Worm (Caenorhabditis elegans): ENCODE data around the gene col-115.

Gene col-115

DNA sequence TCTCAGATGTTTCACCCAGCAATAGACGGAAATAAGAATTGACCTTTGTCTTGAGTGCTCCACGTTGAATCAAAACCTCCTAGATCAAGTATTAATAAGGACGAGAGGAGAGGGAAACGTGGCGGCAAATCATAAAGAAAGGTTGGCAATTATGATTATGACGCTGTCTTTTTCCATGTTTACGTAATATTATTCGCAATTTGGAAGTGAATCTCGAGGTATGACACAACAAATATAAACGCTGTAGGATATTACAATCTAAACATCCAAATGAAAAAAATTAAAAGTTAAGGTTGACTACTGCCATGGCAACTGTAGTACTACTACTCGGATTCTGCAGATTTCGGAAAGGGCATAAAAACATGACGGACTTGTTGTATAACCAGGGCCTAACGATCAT lies 17.7 kb downstream of the col-115 start:
- TF ChIP-seq npax-4 (tag; optimal IDR thresholded peaks at IDR 0.05) (no peak), ceh-6 (GFP tag; optimal IDR thresholded peaks at IDR 0.05) (no peak), odd-2 (tag; optimal IDR thresholded peaks at IDR 0.05) (no peak), ceh-45 (GFP tag; IDR thresholded peaks at IDR 0.05) (no peak), ceh-22 (tag; optimal IDR thresholded peaks at IDR 0.05) (no peak), pros-1 (tag; optimal IDR thresholded peaks at IDR 0.05) (no peak), ceh-34 (tag; optimal IDR thresholded peaks at IDR 0.05) (no peak), rnt-1 (tag; optimal IDR thresholded peaks at IDR 0.05) (no peak), unc-86 (tag; optimal IDR thresholded peaks at IDR 0.05) (no peak), unc-55 (GFP tag; optimal IDR thresholded peaks at IDR 0.05) (no peak), pha-4 (tag; optimal IDR thresholded peaks at IDR 0.05) (no peak), che-1 (tag; optimal IDR thresholded peaks at IDR 0.05) (no peak), gmeb-2 (tag; optimal IDR thresholded peaks at IDR 0.05) (no peak), pag-3 (tag; optimal IDR thresholded peaks at IDR 0.05; ENCODE audit: borderline replicate concordance) (no peak), fkh-6 (tag; optimal IDR thresholded peaks at IDR 0.05) (no peak), hlh-6 (tag; optimal IDR thresholded peaks at IDR 0.05) (no peak), ceh-24 (tag; optimal IDR thresholded peaks at IDR 0.05) (no peak), mec-3 (tag; optimal IDR thresholded peaks at IDR 0.05; ENCODE audit: borderline replicate concordance) (no peak)

DNA sequence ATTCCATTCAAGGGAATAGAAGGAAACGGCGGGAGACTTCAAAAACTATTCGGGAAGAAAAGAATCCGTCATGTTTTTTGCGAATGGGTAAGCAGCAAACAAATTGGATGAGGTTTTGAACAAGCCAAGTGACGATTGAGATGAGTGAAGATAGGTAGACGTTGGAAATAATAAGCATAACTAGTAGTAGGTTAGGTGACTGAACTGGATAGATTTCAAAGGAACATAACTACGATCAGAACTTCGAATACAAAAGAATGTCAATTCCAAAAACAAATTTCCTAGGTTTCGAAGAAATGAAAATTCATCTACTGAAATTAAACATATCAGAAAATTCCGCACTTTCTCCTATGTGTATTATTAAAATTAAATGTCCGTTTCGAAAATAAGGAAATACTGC lies 19.1 kb downstream of the col-115 start:
- TF ChIP-seq ref-2 (tag; optimal IDR thresholded peaks at IDR 0.05) (no peak), unc-3 (GFP tag; conservative IDR thresholded peaks at IDR 0.05) (no peak), unc-3 (tag; optimal IDR thresholded peaks at IDR 0.05) (no peak), unc-86 (tag; optimal IDR thresholded peaks at IDR 0.05) (no peak), K02D7.2 (tag; optimal IDR thresholded peaks at IDR 0.05) (no peak), ceh-9 (tag; optimal IDR thresholded peaks at IDR 0.05) (no peak), lin-11 (tag; optimal IDR thresholded peaks at IDR 0.05) (no peak), hlh-30 (tag; optimal IDR thresholded peaks at IDR 0.05; ENCODE audit: insufficient read depth) (no peak), hlh-15 (tag; optimal IDR thresholded peaks at IDR 0.05) (no peak), ceh-22 (tag; optimal IDR thresholded peaks at IDR 0.05) (no peak), K09A11.1 (tag; optimal IDR thresholded peaks at IDR 0.05; ENCODE audit: insufficient read depth) (no peak), Y22D7AL.16 (tag; optimal IDR thresholded peaks at IDR 0.05) (no peak), gmeb-2 (tag; optimal IDR thresholded peaks at IDR 0.05) (no peak), hlh-6 (tag; optimal IDR thresholded peaks at IDR 0.05) (no peak), pqm-1 (tag; optimal IDR thresholded peaks at IDR 0.05) (no peak)

DNA sequence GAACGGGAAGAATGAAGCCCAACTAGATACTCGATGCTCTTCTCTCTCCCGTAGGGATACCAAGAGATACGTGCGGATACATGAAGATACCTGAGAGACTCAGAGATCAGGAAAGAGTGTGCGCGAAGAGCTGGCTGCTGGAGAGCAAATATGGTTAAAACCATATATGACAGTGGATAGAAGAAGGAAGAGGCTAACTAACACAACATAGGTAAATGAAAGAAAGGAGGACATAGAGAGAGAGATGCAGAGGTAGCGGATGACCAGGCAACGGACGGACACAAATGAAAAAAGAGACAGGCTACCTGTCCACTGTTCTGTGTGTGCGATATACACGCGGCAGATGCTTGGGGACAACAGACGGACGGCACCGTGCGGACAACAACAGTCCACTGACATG lies 19.7 kb downstream of the col-115 start:
- no peak for TF ChIP-seq pat-9 (tag; optimal IDR thresholded peaks at IDR 0.05)
- TF ChIP-seq fkh-10 (GFP tag; optimal IDR thresholded peaks at IDR 0.05), result no peak
- no peak for TF ChIP-seq gmeb-2 (tag; optimal IDR thresholded peaks at IDR 0.05)
- peak; percentile 62 for TF ChIP-seq ceh-34 (tag; optimal IDR thresholded peaks at IDR 0.05)
- no peak for TF ChIP-seq hlh-6 (tag; optimal IDR thresholded peaks at IDR 0.05)
- peak; percentile 23 for TF ChIP-seq ceh-31 (tag; optimal IDR thresholded peaks at IDR 0.05)
- TF ChIP-seq nfya-1 (tag; optimal IDR thresholded peaks at IDR 0.05), result peak; percentile 20

DNA sequence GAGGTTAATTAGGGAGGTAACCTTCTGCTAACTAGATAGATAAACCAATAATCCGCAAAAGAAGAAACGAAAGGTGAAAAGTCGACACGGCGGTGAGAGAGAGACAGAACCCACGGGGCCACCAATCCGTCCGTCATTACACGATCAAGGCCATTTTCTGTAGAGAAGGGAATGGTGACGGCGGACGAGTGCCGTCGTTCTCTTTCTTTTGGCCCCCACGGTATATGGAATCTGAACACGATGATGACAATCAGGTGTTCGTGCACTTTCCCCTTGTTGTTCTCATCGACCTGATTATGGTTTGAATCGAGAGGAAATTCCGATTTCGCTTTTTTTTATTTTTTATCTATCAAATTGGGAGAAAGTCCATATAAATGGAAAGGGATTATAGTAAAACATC lies 20.9 kb downstream of the col-115 start:
- TF ChIP-seq pat-9 (tag; optimal IDR thresholded peaks at IDR 0.05) (no peak), hlh-30 (tag; optimal IDR thresholded peaks at IDR 0.05; ENCODE audit: insufficient read depth) (no peak), che-1 (tag; optimal IDR thresholded peaks at IDR 0.05) (no peak), ceh-19 (GFP tag; optimal IDR thresholded peaks at IDR 0.05) (no peak), hlh-6 (tag; optimal IDR thresholded peaks at IDR 0.05) (no peak), odd-2 (tag; optimal IDR thresholded peaks at IDR 0.05) (no peak), ceh-22 (tag; optimal IDR thresholded peaks at IDR 0.05) (no peak), ceh-48 (tag; optimal IDR thresholded peaks at IDR 0.05) (no peak), pha-4 (tag; optimal IDR thresholded peaks at IDR 0.05) (no peak), K02D7.2 (tag; optimal IDR thresholded peaks at IDR 0.05) (no peak), elt-2 (tag; optimal IDR thresholded peaks at IDR 0.05) (no peak), F13H6.1 (tag; optimal IDR thresholded peaks at IDR 0.05) (no peak)

Measured in whole organism, late embryonic.